Worm (Caenorhabditis elegans) whole organism, L1 larva: ENCODE measurements around the gene H10E21.4.

Experiments
- C16A3.4 ChIP-seq: fragments of 150-350 bp; optimal IDR thresholded peaks from 2 replicates; lab custom pipeline; 2014; ENCODE audit warnings: missing biosample characterization, missing genetic modification characterization
- C34B4.2 ChIP-seq: sonication (generic microtip); optimal IDR thresholded peaks from 2 replicates; lab custom pipeline; 2017; ENCODE audit warnings: mild to moderate bottlenecking, missing genetic modification characterization, missing compliant biosample characterization
- Y116A8C.19 ChIP-seq: sonication (generic microtip); optimal IDR thresholded peaks from 2 replicates; lab custom pipeline; 2016; ENCODE audit warnings: missing compliant biosample characterization, missing genetic modification characterization, borderline replicate concordance
- aha-1 ChIP-seq: fragments of 150-350 bp; optimal IDR thresholded peaks from 2 replicates; lab custom pipeline; 2014; ENCODE audit warnings: missing biosample characterization, missing genetic modification characterization
- aly-2 ChIP-seq: fragments of 150-350 bp; optimal IDR thresholded peaks from 2 replicates; lab custom pipeline; 2014; ENCODE audit warnings: missing biosample characterization, missing genetic modification characterization
- ceh-8 ChIP-seq: fragments of 200-800 bp; sonication (Bioruptor generic); optimal IDR thresholded peaks from 2 replicates; lab custom pipeline; 2018; ENCODE audit warnings: mild to moderate bottlenecking, missing genetic modification characterization, moderate library complexity, missing compliant biosample characterization
- ceh-82 ChIP-seq, 3 experiments: fragments of 150-350 bp in 1 of 3; sonication (generic microtip) in 2 of 3; optimal IDR thresholded peaks; 2 replicates each; lab custom pipeline; 2014 to 2017; ENCODE audit warnings: missing biosample characterization in 3 of 3, missing genetic modification characterization in 3 of 3
- ceh-88 ChIP-seq: fragments of 200-800 bp; sonication (Bioruptor generic); IDR thresholded peaks from 2 replicates; pipeline ENCODE4 v1.3.6; 2022; ENCODE audit warnings: missing genetic modification characterization, missing compliant biosample characterization
- ceh-90 ChIP-seq: sonication (generic microtip); optimal IDR thresholded peaks from 2 replicates; lab custom pipeline; 2016; ENCODE audit warnings: missing genetic modification characterization, missing compliant biosample characterization
- dpl-1 ChIP-seq, 3 experiments: fragments of 150-350 bp in 2 of 3; sonication (generic microtip) in 1 of 3; optimal IDR thresholded peaks; 2 replicates each; lab custom pipeline; 2014 to 2017; ENCODE audit warnings: missing biosample characterization in 3 of 3, missing genetic modification characterization in 3 of 3, missing genetic modification reagents in 3 of 3
- dsc-1 ChIP-seq: sonication (generic microtip); optimal IDR thresholded peaks from 2 replicates; lab custom pipeline; 2016; ENCODE audit warnings: mild to moderate bottlenecking, missing genetic modification characterization, missing compliant biosample characterization
- efl-1 ChIP-seq, 4 experiments: fragments of 150-350 bp; optimal IDR thresholded peaks in 3 of 4; peaks in 1 of 4; 1 replicate in 1 of 4; 2 replicates in 3 of 4; lab custom pipeline; 2014; ENCODE audit warnings: missing biosample characterization in 2 of 4, missing genetic modification characterization in 2 of 4, missing genetic modification reagents in 2 of 4
- egl-27 ChIP-seq, 2 experiments: fragments of 150-350 bp in 1 of 2; sonication (generic microtip); optimal IDR thresholded peaks; 3 replicates each; lab custom pipeline; 2017 to 2018; ENCODE audit warnings: missing biosample characterization in 2 of 2, missing genetic modification characterization in 2 of 2, missing genetic modification reagents in 2 of 2
- elt-2 ChIP-seq: sonication (generic microtip); optimal IDR thresholded peaks from 2 replicates; lab custom pipeline; 2016; ENCODE audit warnings: missing genetic modification characterization, mild to moderate bottlenecking, inconsistent platforms, missing compliant biosample characterization, missing genetic modification reagents
- ets-5 ChIP-seq: fragments of 200-800 bp; sonication (Bioruptor generic); IDR thresholded peaks from 2 replicates; pipeline ENCODE4 v1.3.6; 2022; ENCODE audit warnings: missing genetic modification characterization, missing compliant biosample characterization
- fkh-10 ChIP-seq: sonication (generic microtip); optimal IDR thresholded peaks from 2 replicates; lab custom pipeline; 2017; ENCODE audit warnings: missing biosample characterization, missing genetic modification reagents, missing genetic modification characterization
- fkh-8 ChIP-seq: sonication (generic microtip); optimal IDR thresholded peaks from 2 replicates; lab custom pipeline; 2016; ENCODE audit warnings: mild to moderate bottlenecking, missing genetic modification characterization, missing compliant biosample characterization
- hlh-17 ChIP-seq: fragments of 200-800 bp; sonication (Bioruptor generic); optimal IDR thresholded peaks from 2 replicates; lab custom pipeline; 2018; ENCODE audit warnings: missing genetic modification characterization, mild to moderate bottlenecking, missing compliant biosample characterization, moderate library complexity, borderline replicate concordance
- irx-1 ChIP-seq: sonication (generic microtip); optimal IDR thresholded peaks from 2 replicates; lab custom pipeline; 2016; ENCODE audit warnings: missing genetic modification characterization, missing compliant biosample characterization
- lin-14 ChIP-seq: fragments of 200-800 bp; sonication (Bioruptor generic); optimal IDR thresholded peaks from 2 replicates; lab custom pipeline; 2018; ENCODE audit warnings: mild to moderate bottlenecking, missing genetic modification characterization, moderate library complexity, missing compliant biosample characterization
- lin-15B ChIP-seq: fragments of 150-350 bp; sonication (generic microtip); optimal IDR thresholded peaks from 3 replicates; lab custom pipeline; 2014; ENCODE audit warnings: missing biosample characterization, missing genetic modification characterization
- lin-35 ChIP-seq, 2 experiments: fragments of 150-350 bp; optimal IDR thresholded peaks; 2 replicates each; lab custom pipeline; 2014; ENCODE audit warnings: missing biosample characterization in 2 of 2, missing genetic modification characterization in 2 of 2, missing genetic modification reagents in 2 of 2
- lsy-2 ChIP-seq, 2 experiments: fragments of 150-350 bp; optimal IDR thresholded peaks; 2 replicates each; lab custom pipeline; 2014; ENCODE audit warnings: missing biosample characterization in 2 of 2, missing genetic modification characterization in 2 of 2
- mab-9 ChIP-seq: fragments of 200-800 bp; sonication (Bioruptor generic); IDR thresholded peaks from 2 replicates; pipeline ENCODE4 v1.3.6; 2022; ENCODE audit warnings: missing genetic modification reagents, missing genetic modification characterization, missing compliant biosample characterization
- mdl-1 ChIP-seq, 2 experiments: fragments of 150-350 bp; optimal IDR thresholded peaks; 2 replicates each; lab custom pipeline; 2014 to 2017; ENCODE audit warnings: missing biosample characterization in 2 of 2, missing genetic modification characterization in 2 of 2, inconsistent platforms in 1 of 2
- mef-2 ChIP-seq: fragments of 150-350 bp; optimal IDR thresholded peaks from 2 replicates; lab custom pipeline; 2014; ENCODE audit warnings: missing biosample characterization, missing genetic modification characterization
- mep-1 ChIP-seq: fragments of 150-350 bp; optimal IDR thresholded peaks from 2 replicates; lab custom pipeline; 2014; ENCODE audit warnings: missing biosample characterization, missing genetic modification characterization
- nhr-19 ChIP-seq: fragments of 200-800 bp; sonication (Bioruptor generic); conservative IDR thresholded peaks from 2 replicates; pipeline ENCODE4 v1.3.6; 2022; ENCODE audit warnings: missing genetic modification characterization, missing compliant biosample characterization
- nhr-71 ChIP-seq: sonication (generic microtip); optimal IDR thresholded peaks from 2 replicates; lab custom pipeline; 2016; ENCODE audit warnings: mild to moderate bottlenecking, missing genetic modification characterization, moderate library complexity, missing compliant biosample characterization
- nhr-77 ChIP-seq: fragments of 150-350 bp; optimal IDR thresholded peaks from 2 replicates; lab custom pipeline; 2014; ENCODE audit warnings: missing biosample characterization, missing genetic modification characterization
- nhr-84 ChIP-seq: sonication (generic microtip); optimal IDR thresholded peaks from 2 replicates; lab custom pipeline; 2017; ENCODE audit warnings: missing biosample characterization, missing genetic modification characterization
- nhr-85 ChIP-seq: sonication (generic microtip); peaks from one replicate; lab custom pipeline; 2016; ENCODE audit warnings: missing genetic modification characterization, inconsistent platforms, missing compliant biosample characterization
- pqm-1 ChIP-seq: sonication (generic microtip); optimal IDR thresholded peaks from 3 replicates; lab custom pipeline; 2017; ENCODE audit warnings: missing biosample characterization, missing genetic modification characterization
- snu-23 ChIP-seq: sonication (generic microtip); optimal IDR thresholded peaks from 2 replicates; lab custom pipeline; 2016; ENCODE audit warnings: missing genetic modification characterization, missing compliant biosample characterization
- swsn-7 ChIP-seq: sonication (generic microtip); optimal IDR thresholded peaks from 2 replicates; lab custom pipeline; 2016; ENCODE audit warnings: missing genetic modification characterization, missing compliant biosample characterization
- unc-62 ChIP-seq: fragments of 150-350 bp; optimal IDR thresholded peaks from 2 replicates; lab custom pipeline; 2014; ENCODE audit warnings: missing biosample characterization, missing genetic modification reagents, missing genetic modification characterization
- unc-98 ChIP-seq: fragments of 200-800 bp; sonication (Bioruptor generic); IDR thresholded peaks from 2 replicates; pipeline ENCODE4 v1.3.6; 2022; ENCODE audit warnings: missing genetic modification characterization, missing compliant biosample characterization
- ztf-11 ChIP-seq, 2 experiments: sonication (generic microtip); optimal IDR thresholded peaks; 2 replicates each; lab custom pipeline; 2016 to 2017; ENCODE audit warnings: missing genetic modification characterization in 2 of 2, missing biosample characterization in 1 of 2, missing compliant biosample characterization in 1 of 2
- ztf-4 ChIP-seq: fragments of 150-350 bp; optimal IDR thresholded peaks from 2 replicates; lab custom pipeline; 2014; ENCODE audit warnings: missing biosample characterization, missing genetic modification characterization

H10E21.4 gene

ce11 chrIII:64747-65625 lies 45.5 kb upstream of the H10E21.4 start:
- no peak for TF ChIP-seq efl-1 (optimal IDR thresholded peaks at IDR 0.05; lab: Kevin White, UChicago)
- TF ChIP-seq efl-1 (GFP tag; optimal IDR thresholded peaks at IDR 0.05 in 1 of 2; lab: Kevin White, UChicago) = peak in 1 of 2 experiments; percentile 79
- 0 out of 2 replicates have a peak, but pooled peaks have one; percentile 19 for TF ChIP-seq ceh-88
- TF ChIP-seq aha-1 (tag; lab: Kevin White, UChicago) = no peak
- TF ChIP-seq ets-5 (GFP tag; lab: Robert Waterston, UW) = no peak
- no peak for TF ChIP-seq fkh-8 (tag; lab: Kevin White, UChicago)
- TF ChIP-seq mab-9 (GFP tag; lab: Robert Waterston, UW) = 0 out of 2 replicates have a peak, but pooled peaks have one; percentile 5

ce11 chrIII:63584-64316 lies 44.3 kb upstream of the H10E21.4 start:
- TF ChIP-seq C34B4.2 (tag; lab: Kevin White, UChicago) (no peak), lin-15B (tag; lab: Kevin White, UChicago) (no peak), ceh-82 (tag; optimal IDR thresholded peaks at IDR 0.05; lab: Kevin White, UChicago) (no peak), nhr-85 (tag; lab: Kevin White, UChicago) (no peak)

- peak; percentile 26 for TF ChIP-seq snu-23 (GFP tag; lab: Kevin White, UChicago)
- TF ChIP-seq lsy-2 (tag; optimal IDR thresholded peaks at IDR 0.05; lab: Kevin White, UChicago) = peak in 1 of 2 experiments; percentile 9
- TF ChIP-seq mef-2 (tag; lab: Kevin White, UChicago) = no peak
- TF ChIP-seq C16A3.4 (tag; lab: Kevin White, UChicago) = peak; percentile 21
- TF ChIP-seq unc-98 (GFP tag; lab: Robert Waterston, UW) = no peak
- no peak for TF ChIP-seq nhr-84 (tag; lab: Kevin White, UChicago)
- TF ChIP-seq nhr-71 (tag; lab: Kevin White, UChicago) = peak; percentile 37
- TF ChIP-seq lin-14 (GFP tag; lab: Kevin White, UChicago) = peak; percentile 45
- no peak for TF ChIP-seq fkh-10
- peak; percentile 27 for TF ChIP-seq swsn-7 (tag; lab: Kevin White, UChicago)
- TF ChIP-seq nhr-19 = peak; percentile 44
- no peak for TF ChIP-seq elt-2
- TF ChIP-seq lin-35 (GFP tag; optimal IDR thresholded peaks at IDR 0.05; lab: Kevin White, UChicago) = no peak
- peak; percentile 27 for TF ChIP-seq ztf-4
- no peak for TF ChIP-seq fkh-8 (tag; lab: Kevin White, UChicago)
- no peak for TF ChIP-seq ceh-90 (tag; lab: Kevin White, UChicago)
- no peak for TF ChIP-seq Y116A8C.19 (tag; lab: Kevin White, UChicago)
- TF ChIP-seq ceh-82 (tag; optimal IDR thresholded peaks at IDR 0.05; lab: Kevin White, UChicago) = peak in 1 of 3 experiments; percentile 13
- TF ChIP-seq pqm-1 (tag; lab: Kevin White, UChicago) = no peak
- no peak for TF ChIP-seq dsc-1
- TF ChIP-seq mdl-1 (tag; optimal IDR thresholded peaks at IDR 0.05; lab: Kevin White, UChicago) = no peak
- TF ChIP-seq nhr-77 (tag; lab: Kevin White, UChicago) = no peak
- no peak for TF ChIP-seq egl-27 (tag; optimal IDR thresholded peaks at IDR 0.05; lab: Kevin White, UChicago)
- TF ChIP-seq mep-1 (tag; lab: Kevin White, UChicago) = no peak
- TF ChIP-seq dpl-1 (GFP tag; optimal IDR thresholded peaks at IDR 0.05; lab: Kevin White, UChicago) = no peak
- no peak for TF ChIP-seq irx-1 (tag; lab: Kevin White, UChicago)
- no peak for TF ChIP-seq ets-5 (GFP tag; lab: Robert Waterston, UW)
- TF ChIP-seq hlh-17 (GFP tag; lab: Kevin White, UChicago) = no peak
- no peak for TF ChIP-seq nhr-85 (tag; lab: Kevin White, UChicago)
- TF ChIP-seq aly-2 = peak; percentile 94
- TF ChIP-seq efl-1 (optimal IDR thresholded peaks at IDR 0.05; lab: Kevin White, UChicago) = no peak
- TF ChIP-seq efl-1 (GFP tag; optimal IDR thresholded peaks at IDR 0.05 in 1 of 2; lab: Kevin White, UChicago) = no peak
- peak; percentile 38; the same call in 1 of the 2 replicates for TF ChIP-seq ceh-88
- TF ChIP-seq ztf-11 (tag; optimal IDR thresholded peaks at IDR 0.05; lab: Kevin White, UChicago) = no peak
- no peak for TF ChIP-seq unc-62 (GFP tag; lab: Kevin White, UChicago)
- TF ChIP-seq ceh-8 (GFP tag; lab: Kevin White, UChicago) = no peak
Measured at ce11 chrIII:62383-62873, 43.0 kb upstream of the H10E21.4 start.
